Worm (Caenorhabditis elegans) whole organism, midembryonic: ENCODE measurements around the gene srd-8.

Experiments
- T22C8.4 ChIP-seq: fragments of 200-800 bp; sonication (Bioruptor generic); IDR thresholded peaks from 2 replicates; pipeline ENCODE4 v1.3.6; 2022; ENCODE audit warnings: missing genetic modification characterization, missing compliant biosample characterization
- cog-1 ChIP-seq: sonication (generic microtip); optimal IDR thresholded peaks from 2 replicates; lab custom pipeline; 2016; ENCODE audit warnings: missing genetic modification characterization, missing compliant biosample characterization
- flt-1 ChIP-seq: fragments of 200-800 bp; sonication (Bioruptor generic); IDR thresholded peaks from 2 replicates; pipeline ENCODE4 v1.3.6; 2022; ENCODE audit warnings: missing genetic modification characterization, missing compliant biosample characterization
- med-1 ChIP-seq: sonication (generic microtip); optimal IDR thresholded peaks from 2 replicates; lab custom pipeline; 2017; ENCODE audit warnings: missing genetic modification characterization, mild to moderate bottlenecking, missing compliant biosample characterization, antibody characterized with exemption, missing genetic modification reagents; ENCODE audit not compliant: insufficient read depth
- ref-1 ChIP-seq: fragments of 200-800 bp; sonication (Bioruptor generic); conservative IDR thresholded peaks from 2 replicates; pipeline ENCODE4 v1.3.6; 2022; ENCODE audit warnings: missing genetic modification reagents, missing genetic modification characterization, missing compliant biosample characterization
- tab-1 ChIP-seq: fragments of 200-800 bp; sonication (Bioruptor generic); IDR thresholded peaks from 2 replicates; pipeline ENCODE4 v1.3.6; 2022; ENCODE audit warnings: missing genetic modification characterization, missing compliant biosample characterization
- ztf-23 ChIP-seq: fragments of 200-800 bp; sonication (Bioruptor generic); IDR thresholded peaks from 2 replicates; pipeline ENCODE4 v1.3.6; 2022; ENCODE audit warnings: missing genetic modification reagents, missing genetic modification characterization, missing compliant biosample characterization
- ztf-29 ChIP-seq: fragments of 200-800 bp; sonication (Bioruptor generic); IDR thresholded peaks from 2 replicates; pipeline ENCODE4 v1.3.6; 2022; ENCODE audit warnings: missing genetic modification reagents, missing genetic modification characterization, missing compliant biosample characterization

- TF ChIP-seq tab-1 = no peak
- no peak for TF ChIP-seq flt-1 (GFP tag; lab: Robert Waterston, UW)
- no peak for TF ChIP-seq ref-1
- TF ChIP-seq ztf-29 (GFP tag; lab: Robert Waterston, UW) = no peak
- no peak for TF ChIP-seq T22C8.4
- no peak for TF ChIP-seq ztf-23
- no peak for TF ChIP-seq cog-1
- no peak for TF ChIP-seq med-1 (GFP tag; lab: Kevin White, UChicago)
Measured at ce11 chrIV:5627056-5627455, 18.4 kb downstream of the srd-8 start, which contains the start of gene srsx-14.
